Fruit fly (Drosophila melanogaster) whole organism, pupa: Measurements from ENCODE around the gene TfAP-2.

Experiments used
- CG14655 ChIP-seq: fragments of 200-800 bp; sonication (Bioruptor generic); optimal IDR thresholded peaks from 3 replicates; lab custom pipeline; 2017; ENCODE audit warnings: mild to moderate bottlenecking, missing biosample characterization, missing genetic modification reagents, missing genetic modification characterization
- CG34367 ChIP-seq: fragments of 200-800 bp; sonication (Bioruptor generic); optimal IDR thresholded peaks from 2 replicates; lab custom pipeline; 2018; ENCODE audit warnings: missing biosample characterization, mild to moderate bottlenecking, missing genetic modification characterization
- CG4496 ChIP-seq: fragments of 200-800 bp; sonication (Bioruptor generic); IDR thresholded peaks from 3 replicates; pipeline ENCODE4 v1.3.6; 2022; ENCODE audit warnings: missing biosample characterization, missing genetic modification characterization
- CG8301 ChIP-seq: fragments of 200-800 bp; sonication (Bioruptor generic); optimal IDR thresholded peaks from 2 replicates; lab custom pipeline; 2018; ENCODE audit warnings: missing biosample characterization, mild to moderate bottlenecking, missing genetic modification characterization
- CG9948 ChIP-seq: fragments of 200-800 bp; sonication (Bioruptor generic); optimal IDR thresholded peaks from 2 replicates; lab custom pipeline; 2018; ENCODE audit warnings: missing biosample characterization, mild to moderate bottlenecking, missing genetic modification characterization, moderate library complexity
- Ets98B ChIP-seq: fragments of 200-800 bp; sonication (Bioruptor generic); IDR thresholded peaks from 2 replicates; pipeline ENCODE4 v1.3.6; 2022; ENCODE audit warnings: missing biosample characterization, missing genetic modification characterization

- peak; percentile 29 for TF ChIP-seq CG34367 (tag; lab: Kevin White, UChicago)
- no peak for TF ChIP-seq Ets98B (GFP tag; lab: Robert Waterston, UW)
- TF ChIP-seq CG8301: peak; percentile 30
- peak; percentile 65; the same call in 1 of the 3 replicates for TF ChIP-seq CG4496 (GFP tag; lab: Robert Waterston, UW)
- peak; percentile 52 for TF ChIP-seq CG14655 (GFP tag; lab: Kevin White, UChicago)
- TF ChIP-seq CG9948 (tag; lab: Kevin White, UChicago): peak; percentile 54
Measured at dm6 chr3L:21594408-21594807, 7.8 kb downstream of the TfAP-2 start.
